Worm (Caenorhabditis elegans): ENCODE measurements around the gene sri-25.

Gene sri-25

ce11 chrV:15190903-15191302, 25.9 kb upstream of the sri-25 start, which contains the start of gene Y75B12B.11 (continued):
- TF ChIP-seq sea-2 (GFP tag; optimal IDR thresholded peaks at IDR 0.05) (no peak), zag-1 (tag; optimal IDR thresholded peaks at IDR 0.05) (no peak), mml-1 (tag; optimal IDR thresholded peaks at IDR 0.05) (no peak), hmg-11 (tag; optimal IDR thresholded peaks at IDR 0.05) (peak; percentile 76), nhr-237 (tag; optimal IDR thresholded peaks at IDR 0.05) (no peak), fkh-2 (tag; optimal IDR thresholded peaks at IDR 0.05) (no peak), nhr-23 (tag; optimal IDR thresholded peaks at IDR 0.05) (peak; percentile 45), ceh-16 (tag; optimal IDR thresholded peaks at IDR 0.05) (no peak), nhr-77 (tag; optimal IDR thresholded peaks at IDR 0.05) (peak; percentile 34), tbx-2 (tag; optimal IDR thresholded peaks at IDR 0.05) (peak; percentile 82), ztf-11 (tag; optimal IDR thresholded peaks at IDR 0.05) (no peak), ceh-28 (tag; optimal IDR thresholded peaks at IDR 0.05) (no peak)

ce11 chrV:15191971-15192370, 24.8 kb upstream of the sri-25 start:
- no peak for TF ChIP-seq ama-1 (optimal IDR thresholded peaks at IDR 0.05)
- no peak for TF ChIP-seq nfya-1 (tag; optimal IDR thresholded peaks at IDR 0.05; ENCODE audit: insufficient read depth)
- TF ChIP-seq hmg-11 (tag; optimal IDR thresholded peaks at IDR 0.05): no peak
- TF ChIP-seq lsy-12 (tag; optimal IDR thresholded peaks at IDR 0.05): no peak
- no peak for TF ChIP-seq nhr-76 (tag; optimal IDR thresholded peaks at IDR 0.05)
- no peak for TF ChIP-seq unc-39 (tag; optimal IDR thresholded peaks at IDR 0.05)

ce11 chrV:15192377-15192776, 24.4 kb upstream of the sri-25 start, which contains the start of gene plc-2:
Gene plc-2 (plus strand): TSS chrV:15192572.
- TF ChIP-seq zag-1 (tag; optimal IDR thresholded peaks at IDR 0.05) (no peak), jun-1 (tag; optimal IDR thresholded peaks at IDR 0.05) (peak; percentile 47), pha-4 (tag; optimal IDR thresholded peaks at IDR 0.05) (peak; percentile 44), elt-2 (tag; optimal IDR thresholded peaks at IDR 0.05) (peak; percentile 82), pqm-1 (tag; optimal IDR thresholded peaks at IDR 0.05) (peak; percentile 78)

ce11 chrV:15193909-15194308, 22.9 kb upstream of the sri-25 start, which contains the start of gene Y75B12B.13:
Gene Y75B12B.13 (minus strand): TSS chrV:15194009.
- no peak for TF ChIP-seq fos-1 (tag; optimal IDR thresholded peaks at IDR 0.05)
- TF ChIP-seq nhr-77 (tag; optimal IDR thresholded peaks at IDR 0.05): no peak
- TF ChIP-seq egl-27 (tag; optimal IDR thresholded peaks at IDR 0.05): no peak
- TF ChIP-seq ztf-11 (tag; optimal IDR thresholded peaks at IDR 0.05): no peak
- no peak for TF ChIP-seq skn-1 (tag; optimal IDR thresholded peaks at IDR 0.05)
- no peak for TF ChIP-seq R02D3.7 (tag; optimal IDR thresholded peaks at IDR 0.05)
- no peak for TF ChIP-seq fkh-2 (tag; optimal IDR thresholded peaks at IDR 0.05)
- TF ChIP-seq mdl-1 (tag; optimal IDR thresholded peaks at IDR 0.05): no peak
- TF ChIP-seq eor-1 (tag; optimal IDR thresholded peaks at IDR 0.05): no peak
- TF ChIP-seq aly-2 (tag; optimal IDR thresholded peaks at IDR 0.05): no peak
- TF ChIP-seq nhr-11 (tag; optimal IDR thresholded peaks at IDR 0.05): no peak
- no peak for TF ChIP-seq nhr-12 (tag; optimal IDR thresholded peaks at IDR 0.05)
- no peak for TF ChIP-seq pha-4 (tag; optimal IDR thresholded peaks at IDR 0.05)
- TF ChIP-seq nhr-25 (tag; optimal IDR thresholded peaks at IDR 0.05): no peak
- TF ChIP-seq nhr-28 (tag; optimal IDR thresholded peaks at IDR 0.05): no peak

- TF ChIP-seq pha-4 (tag; optimal IDR thresholded peaks at IDR 0.05) (no peak), aly-2 (tag; optimal IDR thresholded peaks at IDR 0.05) (no peak), eor-1 (tag; optimal IDR thresholded peaks at IDR 0.05) (no peak), ceh-9 (tag; optimal IDR thresholded peaks at IDR 0.05) (no peak), zag-1 (tag; optimal IDR thresholded peaks at IDR 0.05) (no peak), elt-2 (tag; optimal IDR thresholded peaks at IDR 0.05) (peak; percentile 1), fkh-10 (GFP tag; optimal IDR thresholded peaks at IDR 0.05) (no peak), fkh-2 (tag; optimal IDR thresholded peaks at IDR 0.05) (no peak), nhr-67 (tag; optimal IDR thresholded peaks at IDR 0.05) (no peak)
Measured at ce11 chrV:15197955-15198354, 18.9 kb upstream of the sri-25 start, which contains the start of gene srw-1. Gene srw-1 (plus strand): TSS chrV:15198255.

- TF ChIP-seq unc-62 (GFP tag; optimal IDR thresholded peaks at IDR 0.05) (no peak), mdl-1 (tag; optimal IDR thresholded peaks at IDR 0.05) (no peak), elt-3 (tag; optimal IDR thresholded peaks at IDR 0.05) (no peak), mml-1 (tag; optimal IDR thresholded peaks at IDR 0.05) (no peak), snpc-4 (tag; optimal IDR thresholded peaks at IDR 0.05) (no peak), egl-5 (tag; optimal IDR thresholded peaks at IDR 0.05) (no peak), ceh-28 (tag; optimal IDR thresholded peaks at IDR 0.05) (no peak), nhr-76 (tag; optimal IDR thresholded peaks at IDR 0.05) (no peak), ama-1 (optimal IDR thresholded peaks at IDR 0.05) (no peak)
Measured at ce11 chrV:15199768-15200167, 17.0 kb upstream of the sri-25 start, which contains the start of gene Y75B12B.10. Gene Y75B12B.10 (plus strand): TSS chrV:15200068.
